Worm (Caenorhabditis elegans) whole organism, young adult: ENCODE data around the gene H17B01.5.

ENCODE experiments used
- C06A6.2 ChIP-seq: fragments of 200-800 bp; sonication (Bioruptor generic); conservative IDR thresholded peaks from 2 replicates; pipeline ENCODE4 v1.3.6; 2022; ENCODE audit warnings: missing genetic modification characterization, missing compliant biosample characterization
- ZK185.1 ChIP-seq: sonication (generic microtip); optimal IDR thresholded peaks from 2 replicates; lab custom pipeline; 2016; ENCODE audit warnings: mild to moderate bottlenecking, missing genetic modification characterization, missing compliant biosample characterization; ENCODE audit not compliant: poor library complexity, severe bottlenecking
- dpl-1 ChIP-seq: fragments of 150-350 bp; optimal IDR thresholded peaks from 2 replicates; lab custom pipeline; 2014; ENCODE audit warnings: missing biosample characterization, missing genetic modification reagents, missing genetic modification characterization

- no peak for TF ChIP-seq ZK185.1 (tag; lab: Kevin White, UChicago)
- TF ChIP-seq C06A6.2 (GFP tag; lab: Robert Waterston, UW): no peak
- TF ChIP-seq dpl-1 (GFP tag; lab: Kevin White, UChicago): no peak
Observed at ce11 chrII:1490813-1491212, 17.4 kb upstream of the H17B01.5 start.
